Fruit fly (Drosophila melanogaster) whole organism, adult: ENCODE results near the gene Etl1.

Source experiments
- CG11617 ChIP-seq: fragments of 200-800 bp; sonication (Bioruptor generic); optimal IDR thresholded peaks from 2 replicates; lab custom pipeline; 2017; ENCODE audit warnings: mild to moderate bottlenecking, missing biosample characterization, missing genetic modification reagents, missing genetic modification characterization
- CG12768 ChIP-seq: fragments of 200-800 bp; sonication (Bioruptor generic); optimal IDR thresholded peaks from 2 replicates; lab custom pipeline; 2017; ENCODE audit warnings: missing biosample characterization, missing genetic modification characterization, mild to moderate bottlenecking, moderate library complexity, missing genetic modification reagents
- CG14711 ChIP-seq: fragments of 200-800 bp; sonication (Bioruptor generic); optimal IDR thresholded peaks from 2 replicates; lab custom pipeline; 2018; ENCODE audit warnings: missing biosample characterization, mild to moderate bottlenecking, missing genetic modification characterization, moderate library complexity
- CG1620 ChIP-seq: fragments of 200-800 bp; sonication (Bioruptor generic); optimal IDR thresholded peaks from 2 replicates; lab custom pipeline; 2016; ENCODE audit warnings: missing biosample characterization, missing genetic modification characterization
- CG33017 ChIP-seq: fragments of 200-800 bp; sonication (Bioruptor generic); optimal IDR thresholded peaks from 2 replicates; lab custom pipeline; 2018; ENCODE audit warnings: missing biosample characterization, mild to moderate bottlenecking, missing genetic modification characterization, moderate library complexity
- CG5204 ChIP-seq: fragments of 200-800 bp; sonication (Bioruptor generic); optimal IDR thresholded peaks from 2 replicates; lab custom pipeline; 2016; ENCODE audit warnings: missing biosample characterization, missing genetic modification characterization
- CG7045 ChIP-seq: fragments of 200-800 bp; sonication (Bioruptor generic); optimal IDR thresholded peaks from 2 replicates; lab custom pipeline; 2017; ENCODE audit warnings: missing biosample characterization, mild to moderate bottlenecking, missing genetic modification characterization
- CG7101 ChIP-seq: fragments of 200-800 bp; sonication (Bioruptor generic); optimal IDR thresholded peaks from 2 replicates; lab custom pipeline; 2018; ENCODE audit warnings: missing biosample characterization, mild to moderate bottlenecking, missing genetic modification characterization, moderate library complexity
- Clk ChIP-seq: fragments of 200-800 bp; sonication (Bioruptor generic); optimal IDR thresholded peaks from 2 replicates; lab custom pipeline; 2017; ENCODE audit warnings: missing biosample characterization, missing genetic modification characterization
- Crg-1 ChIP-seq: fragments of 200-800 bp; sonication (Bioruptor generic); optimal IDR thresholded peaks from 2 replicates; lab custom pipeline; 2016; ENCODE audit warnings: missing biosample characterization, missing genetic modification characterization
- Hr96 ChIP-seq: fragments of 200-800 bp; sonication (Bioruptor generic); optimal IDR thresholded peaks from 2 replicates; lab custom pipeline; 2016; ENCODE audit warnings: missing biosample characterization, missing genetic modification characterization
- Mnt ChIP-seq: fragments of 200-800 bp; sonication (Bioruptor generic); optimal IDR thresholded peaks from 2 replicates; lab custom pipeline; 2016; ENCODE audit warnings: missing biosample characterization, mild to moderate bottlenecking, missing genetic modification characterization
- bab1 ChIP-seq: fragments of 200-800 bp; sonication (Bioruptor generic); optimal IDR thresholded peaks from 3 replicates; lab custom pipeline; 2019; ENCODE audit warnings: missing biosample characterization, mild to moderate bottlenecking, missing genetic modification characterization, moderate library complexity
- cic ChIP-seq: fragments of 200-800 bp; sonication (Bioruptor generic); optimal IDR thresholded peaks from 2 replicates; lab custom pipeline; 2017; ENCODE audit warnings: missing biosample characterization, mild to moderate bottlenecking, missing genetic modification characterization, moderate library complexity
- cnc ChIP-seq, 2 experiments: fragments of >200 bp; optimal IDR thresholded peaks; 2 replicates each; lab custom pipeline; 2017
- kay ChIP-seq: fragments of 200-800 bp; sonication (Bioruptor generic); peaks from one replicate; lab custom pipeline; 2016; ENCODE audit warnings: missing biosample characterization, missing genetic modification characterization, borderline replicate concordance
- ovo ChIP-seq: fragments of 200-800 bp; sonication (Bioruptor generic); optimal IDR thresholded peaks from 2 replicates; lab custom pipeline; 2016; ENCODE audit warnings: missing biosample characterization, missing genetic modification characterization
- pad ChIP-seq: fragments of 200-800 bp; sonication (Bioruptor generic); optimal IDR thresholded peaks from 3 replicates; lab custom pipeline; 2017; ENCODE audit warnings: missing biosample characterization, missing genetic modification characterization, mild to moderate bottlenecking, moderate library complexity, missing genetic modification reagents
- tj ChIP-seq: fragments of 200-800 bp; sonication (Bioruptor generic); optimal IDR thresholded peaks from 3 replicates; lab custom pipeline; 2017; ENCODE audit warnings: missing biosample characterization, mild to moderate bottlenecking, missing genetic modification characterization, moderate library complexity
- toe ChIP-seq: fragments of 200-800 bp; sonication (Bioruptor generic); optimal IDR thresholded peaks from 2 replicates; lab custom pipeline; 2016; ENCODE audit warnings: missing biosample characterization, missing genetic modification characterization

Gene Etl1

DNA sequence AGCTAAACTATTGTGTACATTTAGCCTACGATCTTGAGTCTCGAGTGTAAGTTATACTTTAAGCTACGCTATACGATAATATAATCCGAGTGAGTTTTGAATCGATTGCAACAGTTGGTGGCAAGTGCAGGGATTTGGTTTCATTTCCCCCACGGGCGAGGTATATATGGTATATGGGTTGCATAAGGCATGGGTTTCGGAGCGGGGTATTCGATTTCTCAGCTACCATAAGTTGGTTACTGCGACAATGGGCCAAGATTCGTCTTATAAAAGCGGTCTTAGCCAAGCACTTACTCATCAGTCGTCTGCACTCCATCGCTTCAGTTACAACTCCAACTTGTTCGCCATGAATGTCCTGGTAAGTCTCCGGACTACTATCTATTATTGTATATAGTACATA, 17.9 kb upstream of the Etl1 start, which contains the start of gene CG42367:
Gene CG42367 (plus strand): TSS at position 301 of the 400 bp plus-strand sequence.
- TF ChIP-seq kay (GFP tag; lab: Kevin White, UChicago): no peak
- no peak for TF ChIP-seq Crg-1 (GFP tag; lab: Kevin White, UChicago)
- TF ChIP-seq CG7045 (GFP tag; lab: Kevin White, UChicago): no peak

DNA sequence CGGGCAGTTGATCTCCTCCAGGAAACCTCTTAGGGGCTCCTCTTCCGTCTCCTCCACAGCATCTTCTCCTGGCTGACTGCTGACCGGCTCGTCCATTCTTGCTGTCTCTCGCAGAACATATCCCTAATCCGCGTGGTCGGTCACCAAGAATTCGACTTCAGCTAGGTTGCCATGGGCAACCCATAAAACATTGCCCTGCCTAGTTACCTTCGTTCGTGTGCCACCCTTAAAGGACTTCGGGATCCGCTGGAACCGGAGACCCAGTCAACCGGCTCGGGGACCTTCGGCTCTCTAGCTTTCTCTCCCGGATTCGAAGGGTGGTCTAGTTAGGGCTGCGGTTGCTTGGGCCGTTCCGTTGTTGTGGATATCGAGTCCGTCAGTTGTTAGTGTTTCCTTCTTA, 12.4 kb upstream of the Etl1 start, which contains the start of the genes TbCMF46 and CG42366:
Gene TbCMF46 (minus strand): TSS at position 101 of the 400 bp plus-strand sequence.
Gene CG42366 (plus strand): TSS at position 397 of the 400 bp plus-strand sequence.
- TF ChIP-seq cnc (optimal IDR thresholded peaks at IDR 0.05; lab: Kevin White, UChicago) (no peak), CG5204 (GFP tag; lab: Kevin White, UChicago) (no peak), CG1620 (GFP tag; lab: Kevin White, UChicago) (no peak), bab1 (GFP tag; lab: Kevin White, UChicago) (no peak), Mnt (no peak), Clk (GFP tag; lab: Kevin White, UChicago) (no peak), Crg-1 (GFP tag; lab: Kevin White, UChicago) (no peak), CG7045 (GFP tag; lab: Kevin White, UChicago) (no peak), CG7101 (no peak), toe (GFP tag; lab: Kevin White, UChicago) (no peak), tj (GFP tag; lab: Kevin White, UChicago) (no peak), Hr96 (GFP tag; lab: Kevin White, UChicago) (no peak)

DNA sequence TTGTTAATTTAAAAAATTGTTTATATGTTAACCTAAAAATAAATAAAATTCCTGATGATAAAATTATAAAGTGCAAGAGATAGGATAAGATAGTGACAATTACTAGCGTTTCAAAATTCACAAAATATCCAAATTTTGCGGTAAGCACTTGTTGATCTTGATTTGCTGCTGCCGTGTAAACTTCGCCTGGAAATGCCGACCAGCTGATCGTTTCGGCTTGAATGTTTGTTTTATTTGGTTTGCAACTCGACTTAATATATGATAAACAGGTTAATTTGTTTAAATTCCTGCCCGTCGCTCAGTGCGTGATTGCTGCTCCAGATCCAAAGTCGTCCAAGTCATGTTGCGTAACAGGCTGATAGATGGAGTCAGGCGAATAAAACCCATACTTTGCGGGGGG, 9.0 kb upstream of the Etl1 start, which contains the start of gene CG4592:
Gene CG4592 (plus strand): TSS at position 233 of the 400 bp plus-strand sequence.
- TF ChIP-seq cic (GFP tag; lab: Kevin White, UChicago): peak; percentile 24
- no peak for TF ChIP-seq ovo (GFP tag; lab: Kevin White, UChicago)
- peak; percentile 78 for TF ChIP-seq CG7101
- TF ChIP-seq Clk (GFP tag; lab: Kevin White, UChicago): no peak
- TF ChIP-seq kay (GFP tag; lab: Kevin White, UChicago): peak; percentile 88
- peak; percentile 85 for TF ChIP-seq bab1 (GFP tag; lab: Kevin White, UChicago)
- peak; percentile 72 for TF ChIP-seq CG7045 (GFP tag; lab: Kevin White, UChicago)
- TF ChIP-seq CG11617 (GFP tag; lab: Kevin White, UChicago): peak; percentile 79
- TF ChIP-seq Hr96 (GFP tag; lab: Kevin White, UChicago): peak; percentile 69
- peak; percentile 72 for TF ChIP-seq CG33017
- peak; percentile 40 for TF ChIP-seq CG5204 (GFP tag; lab: Kevin White, UChicago)
- TF ChIP-seq tj (GFP tag; lab: Kevin White, UChicago): peak; percentile 56
- peak; percentile 12 for TF ChIP-seq CG1620 (GFP tag; lab: Kevin White, UChicago)
- no peak for TF ChIP-seq Crg-1 (GFP tag; lab: Kevin White, UChicago)
- peak; percentile 67 for TF ChIP-seq toe (GFP tag; lab: Kevin White, UChicago)
- TF ChIP-seq CG14711 (tag; lab: Kevin White, UChicago): peak; percentile 66
- TF ChIP-seq CG12768 (GFP tag; lab: Kevin White, UChicago): peak; percentile 82
- peak; percentile 51 for TF ChIP-seq Mnt
- TF ChIP-seq cnc (optimal IDR thresholded peaks at IDR 0.05; lab: Kevin White, UChicago): no peak
- TF ChIP-seq pad: peak; percentile 25

DNA sequence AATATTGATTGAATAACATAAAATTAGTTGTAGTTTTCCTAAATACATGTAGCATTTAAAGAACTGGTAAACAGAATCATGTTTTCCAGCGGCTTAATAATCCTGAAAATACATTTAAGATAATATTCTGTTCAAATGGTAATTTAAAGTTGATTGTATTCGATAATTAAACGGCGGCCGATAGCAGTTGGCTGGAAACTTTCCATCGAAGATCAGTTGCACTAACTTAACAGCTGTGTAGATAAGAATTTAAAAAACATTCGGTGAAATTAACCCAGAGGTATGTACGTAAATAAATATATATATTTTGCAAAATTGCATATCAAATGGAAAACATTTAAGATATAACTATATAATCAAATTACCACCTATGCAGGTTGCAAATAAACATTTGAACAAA, 7.5 kb upstream of the Etl1 start, which contains the start of gene CG4594:
Gene CG4594 (plus strand): TSS at position 212 of the 400 bp plus-strand sequence.
- no peak for TF ChIP-seq Clk (GFP tag; lab: Kevin White, UChicago)
- TF ChIP-seq Mnt: no peak
- no peak for TF ChIP-seq kay (GFP tag; lab: Kevin White, UChicago)
- no peak for TF ChIP-seq CG33017
- no peak for TF ChIP-seq CG5204 (GFP tag; lab: Kevin White, UChicago)
- no peak for TF ChIP-seq tj (GFP tag; lab: Kevin White, UChicago)
- no peak for TF ChIP-seq CG7045 (GFP tag; lab: Kevin White, UChicago)
- no peak for TF ChIP-seq Crg-1 (GFP tag; lab: Kevin White, UChicago)

DNA sequence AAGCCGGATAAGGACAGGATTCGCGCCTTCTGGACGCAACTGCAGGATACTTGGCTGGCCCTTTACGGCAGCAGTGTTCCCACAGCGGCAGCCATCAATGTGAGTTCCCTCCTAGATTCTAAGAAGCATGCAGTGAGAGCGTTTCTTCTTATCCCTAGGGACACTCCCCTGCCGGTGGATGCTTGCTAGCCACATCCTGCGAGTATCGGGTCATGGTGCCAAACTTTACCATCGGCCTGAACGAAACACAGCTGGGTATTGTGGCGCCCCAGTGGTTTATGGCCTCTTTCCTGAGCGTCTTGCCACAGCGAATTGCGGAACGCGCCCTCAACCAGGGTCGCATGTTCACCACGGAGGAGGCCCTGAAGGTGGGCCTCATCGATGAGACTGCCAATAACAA, 6.8 kb upstream of the Etl1 start:
- TF ChIP-seq CG1620 (GFP tag; lab: Kevin White, UChicago): no peak
- TF ChIP-seq Mnt: no peak
- no peak for TF ChIP-seq toe (GFP tag; lab: Kevin White, UChicago)

DNA sequence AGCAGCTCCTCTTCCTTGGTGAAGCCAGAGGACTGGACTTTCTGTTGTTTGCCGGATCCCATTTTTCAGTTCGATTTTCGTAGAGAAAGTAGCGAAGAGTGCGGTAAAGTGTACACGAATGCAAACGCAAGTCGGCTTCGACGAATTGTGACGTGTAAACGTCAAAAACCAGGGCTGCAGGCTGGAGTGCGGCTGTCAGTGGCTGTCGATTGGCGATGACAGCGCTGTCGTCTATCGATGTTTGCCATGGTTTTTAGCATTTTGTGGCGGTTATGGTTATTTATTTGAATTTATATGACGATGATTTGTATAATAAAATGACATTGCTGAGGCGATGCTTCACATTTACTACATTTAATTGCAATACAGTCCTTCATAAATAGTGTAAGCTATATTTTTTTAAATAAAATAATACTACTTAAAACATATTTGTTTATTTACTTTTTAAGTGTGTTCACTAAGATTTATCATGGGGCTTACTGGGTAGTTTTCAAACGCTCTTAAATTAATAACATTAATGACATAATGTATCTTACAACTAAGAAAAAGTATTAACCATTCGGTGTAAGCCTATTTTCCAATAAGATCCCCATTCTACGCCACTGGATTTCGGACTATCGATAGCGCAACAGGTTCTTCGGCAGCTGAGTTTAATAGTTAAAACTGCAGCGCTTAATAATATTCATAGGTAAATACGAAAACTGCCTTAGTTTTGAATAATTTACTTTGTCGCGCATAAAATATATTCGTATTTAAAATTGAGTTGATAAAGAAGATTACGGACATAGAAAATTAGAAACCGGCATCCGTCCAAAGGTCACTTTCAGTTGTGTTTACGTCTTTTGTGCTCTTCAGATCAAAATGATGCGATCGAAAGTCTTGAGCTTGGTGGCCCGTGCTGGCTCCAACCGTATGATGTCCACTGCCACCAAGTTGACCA, 5.9 kb upstream of the Etl1 start, which contains the start of the genes CG5885 and CG4598:
Gene CG5885 (minus strand): TSS at position 311 of the 940 bp plus-strand sequence.
Gene CG4598 (plus strand): TSS at position 599 of the 940 bp plus-strand sequence.
- TF ChIP-seq CG14711 (tag; lab: Kevin White, UChicago): peak; percentile 42
- peak; percentile 45 for TF ChIP-seq bab1 (GFP tag; lab: Kevin White, UChicago)
- TF ChIP-seq CG5204 (GFP tag; lab: Kevin White, UChicago): peak; percentile 63
- peak; percentile 46 for TF ChIP-seq tj (GFP tag; lab: Kevin White, UChicago)
- peak; percentile 34 for TF ChIP-seq Crg-1 (GFP tag; lab: Kevin White, UChicago)
- peak; percentile 33 for TF ChIP-seq cic (GFP tag; lab: Kevin White, UChicago)
- peak; percentile 23 for TF ChIP-seq pad
- no peak for TF ChIP-seq kay (GFP tag; lab: Kevin White, UChicago)
- peak; percentile 77 for TF ChIP-seq CG33017
- peak; percentile 77 for TF ChIP-seq CG12768 (GFP tag; lab: Kevin White, UChicago)
- TF ChIP-seq cnc (optimal IDR thresholded peaks at IDR 0.05; lab: Kevin White, UChicago): no peak
- TF ChIP-seq CG7045 (GFP tag; lab: Kevin White, UChicago): peak; percentile 68
- TF ChIP-seq CG7101: peak; percentile 70
- TF ChIP-seq toe (GFP tag; lab: Kevin White, UChicago): peak; percentile 76
- TF ChIP-seq CG11617 (GFP tag; lab: Kevin White, UChicago): peak; percentile 79
- TF ChIP-seq CG1620 (GFP tag; lab: Kevin White, UChicago): peak; percentile 60
- TF ChIP-seq Mnt: peak; percentile 18
- no peak for TF ChIP-seq ovo (GFP tag; lab: Kevin White, UChicago)
- peak; percentile 23 for TF ChIP-seq Clk (GFP tag; lab: Kevin White, UChicago)
- peak; percentile 62 for TF ChIP-seq Hr96 (GFP tag; lab: Kevin White, UChicago)
